Worm (Caenorhabditis elegans) whole organism, L3 larva: ENCODE data around the gene H04M03.3.

Source experiments
- ama-1 ChIP-seq: fragments of 150-350 bp; optimal IDR thresholded peaks from 2 replicates; lab custom pipeline; 2018
- lin-15B ChIP-seq: fragments of 150-350 bp; optimal IDR thresholded peaks from 2 replicates; lab custom pipeline; 2014; ENCODE audit warnings: missing biosample characterization, missing genetic modification characterization
- mdl-1 ChIP-seq: fragments of 150-350 bp; optimal IDR thresholded peaks from 2 replicates; lab custom pipeline; 2014; ENCODE audit warnings: missing biosample characterization, missing genetic modification characterization
- ztf-11 ChIP-seq: fragments of 150-350 bp; optimal IDR thresholded peaks from 2 replicates; lab custom pipeline; 2014; ENCODE audit warnings: missing biosample characterization, missing genetic modification characterization

DNA sequence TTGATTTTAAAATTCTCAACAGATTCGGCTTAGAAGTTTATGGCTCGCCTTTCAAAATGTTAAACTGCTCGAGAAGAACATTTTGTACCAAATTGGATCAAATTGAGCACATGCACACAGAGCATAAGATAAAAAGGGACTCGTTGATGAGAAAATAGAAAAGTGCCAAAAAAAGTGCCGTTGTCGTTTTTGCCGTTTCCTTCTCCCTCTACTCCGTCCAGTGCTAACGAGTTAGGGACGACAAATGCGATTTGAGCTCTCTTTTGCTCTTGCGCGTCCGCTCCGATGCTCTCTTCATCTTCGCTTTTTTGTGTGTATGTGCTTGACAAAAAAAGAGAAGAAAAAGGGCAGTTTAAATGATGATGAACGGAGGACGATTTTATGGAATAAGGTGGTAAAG is 23.8 kb downstream of the H04M03.3 start:
- no peak for TF ChIP-seq lin-15B (tag; lab: Kevin White, UChicago)
- TF ChIP-seq mdl-1 (tag; lab: Kevin White, UChicago): no peak
- no peak for TF ChIP-seq ama-1 (lab: Kevin White, UChicago)
- TF ChIP-seq ztf-11 (tag; lab: Kevin White, UChicago): no peak
